Fruit fly (Drosophila melanogaster) whole organism, wandering third instar larva: Measurements from ENCODE around the gene chp.

Experiments
- Abd-B ChIP-seq: fragments of >200 bp; optimal IDR thresholded peaks from 2 replicates; lab custom pipeline; 2017; ENCODE audit warnings: missing biosample characterization, missing genetic modification characterization
- CG32264 ChIP-seq: fragments of 200-800 bp; sonication (Bioruptor generic); optimal IDR thresholded peaks from 2 replicates; lab custom pipeline; 2016; ENCODE audit warnings: missing biosample characterization, missing genetic modification characterization
- CG9705 ChIP-seq: fragments of 200-800 bp; sonication (Bioruptor generic); optimal IDR thresholded peaks from 2 replicates; lab custom pipeline; 2018; ENCODE audit warnings: missing biosample characterization, mild to moderate bottlenecking, missing genetic modification characterization
- Dfd ChIP-seq: fragments of >200 bp; optimal IDR thresholded peaks from 2 replicates; lab custom pipeline; 2017; ENCODE audit warnings: missing biosample characterization, missing genetic modification characterization
- Dif ChIP-seq: fragments of 200-275, 200-300 bp; sonication (Bioruptor generic); optimal IDR thresholded peaks from 2 replicates; lab custom pipeline; 2018; ENCODE audit warnings: missing biosample characterization, missing genetic modification characterization; ENCODE audit not compliant: partially characterized antibody
- GATAd ChIP-seq: sonication (Bioruptor generic); optimal IDR thresholded peaks from 2 replicates; lab custom pipeline; 2016; ENCODE audit warnings: missing biosample characterization, missing genetic modification characterization
- HLH106 ChIP-seq: fragments of 200-800 bp; optimal IDR thresholded peaks from 3 replicates; lab custom pipeline; 2019; ENCODE audit warnings: missing biosample characterization, mild to moderate bottlenecking, missing genetic modification characterization, moderate library complexity
- Hnf4 ChIP-seq: fragments of 200-800 bp; sonication (Bioruptor generic); optimal IDR thresholded peaks from 2 replicates; lab custom pipeline; 2016; ENCODE audit warnings: missing biosample characterization, mild to moderate bottlenecking, missing genetic modification characterization
- Hr78 ChIP-seq: fragments of >200 bp; optimal IDR thresholded peaks from 2 replicates; lab custom pipeline; 2017; ENCODE audit warnings: missing biosample characterization, missing genetic modification characterization
- Hr83 ChIP-seq: fragments of 200-300 bp; sonication (Bioruptor generic); optimal IDR thresholded peaks from 2 replicates; lab custom pipeline; 2016; ENCODE audit warnings: missing biosample characterization, mild to moderate bottlenecking, missing genetic modification characterization, moderate library complexity; ENCODE audit not compliant: poor library complexity, severe bottlenecking
- Jra ChIP-seq: sonication (Bioruptor generic); optimal IDR thresholded peaks from 2 replicates; lab custom pipeline; 2016; ENCODE audit warnings: missing biosample characterization, missing genetic modification characterization
- Mio ChIP-seq: sonication (Bioruptor generic); optimal IDR thresholded peaks from 2 replicates; lab custom pipeline; 2016; ENCODE audit warnings: missing biosample characterization, missing genetic modification characterization
- Myc ChIP-seq: fragments of >200 bp; optimal IDR thresholded peaks from 2 replicates; lab custom pipeline; 2017
- N ChIP-seq: fragments of >200 bp; optimal IDR thresholded peaks from 2 replicates; lab custom pipeline; 2018; ENCODE audit warnings: missing biosample characterization, missing external identifiers, missing genetic modification characterization
- OdsH ChIP-seq: fragments of 200-800 bp; sonication (Bioruptor generic); optimal IDR thresholded peaks from 2 replicates; lab custom pipeline; 2016; ENCODE audit warnings: missing biosample characterization, mild to moderate bottlenecking, missing genetic modification characterization
- Rel ChIP-seq, 2 experiments: fragments of 200-800 bp; sonication (Bioruptor generic) in 1 of 2; optimal IDR thresholded peaks; 2 replicates in 1 of 2; 3 replicates in 1 of 2; lab custom pipeline; 2016 to 2019; ENCODE audit warnings: mild to moderate bottlenecking in 2 of 2, missing biosample characterization in 2 of 2, missing genetic modification characterization in 2 of 2, moderate library complexity in 1 of 2
- Sp1 ChIP-seq: fragments of 200-800 bp; sonication (Bioruptor generic); optimal IDR thresholded peaks from 3 replicates; lab custom pipeline; 2019; ENCODE audit warnings: missing biosample characterization, mild to moderate bottlenecking, missing genetic modification characterization, moderate library complexity
- Vsx2 ChIP-seq: fragments of 200-300, 225-300 bp; sonication (Bioruptor generic); optimal IDR thresholded peaks from 2 replicates; lab custom pipeline; 2018; ENCODE audit warnings: missing biosample characterization, missing genetic modification characterization; ENCODE audit not compliant: partially characterized antibody
- br ChIP-seq: fragments of 200-800 bp; sonication (Bioruptor generic); optimal IDR thresholded peaks from 2 replicates; lab custom pipeline; 2016; ENCODE audit warnings: missing biosample characterization, missing genetic modification characterization
- dl ChIP-seq, 2 experiments: fragments of 175-275, 200-275 bp in 1 of 2; fragments of 200-275 bp in 1 of 2; sonication (Bioruptor generic); optimal IDR thresholded peaks; lab custom pipeline; 2018; ENCODE audit warnings: mild to moderate bottlenecking in 2 of 2, missing biosample characterization in 2 of 2, missing genetic modification characterization in 2 of 2, moderate library complexity in 2 of 2; ENCODE audit not compliant: partially characterized antibody in 2 of 2, insufficient read depth in 1 of 2
- dmrt93B ChIP-seq: fragments of 200-800 bp; sonication (Bioruptor generic); optimal IDR thresholded peaks from 2 replicates; lab custom pipeline; 2018; ENCODE audit warnings: missing biosample characterization, mild to moderate bottlenecking, missing genetic modification characterization
- dsf ChIP-seq: sonication (Bioruptor generic); optimal IDR thresholded peaks from 2 replicates; lab custom pipeline; 2016; ENCODE audit warnings: missing biosample characterization, missing genetic modification characterization, borderline replicate concordance
- ey ChIP-seq: fragments of 200-800 bp; sonication (Bioruptor generic); optimal IDR thresholded peaks from 2 replicates; lab custom pipeline; 2016; ENCODE audit warnings: missing biosample characterization, missing genetic modification characterization
- foxo ChIP-seq, 2 experiments: fragments of 200-800 bp; sonication (Bioruptor generic); optimal IDR thresholded peaks; 2 replicates in 1 of 2; 3 replicates in 1 of 2; lab custom pipeline; 2016 to 2017; ENCODE audit warnings: missing biosample characterization in 2 of 2, missing genetic modification characterization in 2 of 2
- fru ChIP-seq: fragments of 200-800 bp; sonication (Bioruptor generic); optimal IDR thresholded peaks from 3 replicates; lab custom pipeline; 2016; ENCODE audit warnings: missing biosample characterization, mild to moderate bottlenecking, missing genetic modification characterization
- h ChIP-seq: fragments of 200-800 bp; sonication (Bioruptor generic); optimal IDR thresholded peaks from 3 replicates; lab custom pipeline; 2016; ENCODE audit warnings: missing biosample characterization, mild to moderate bottlenecking, missing genetic modification characterization
- jim ChIP-seq: fragments of 175-275, 200-325 bp; sonication (Bioruptor generic); optimal IDR thresholded peaks from 2 replicates; lab custom pipeline; 2016; ENCODE audit warnings: missing biosample characterization, mild to moderate bottlenecking, missing genetic modification characterization
- lola ChIP-seq: fragments of >200 bp; optimal IDR thresholded peaks from 2 replicates; lab custom pipeline; 2017; ENCODE audit warnings: missing biosample characterization, missing genetic modification characterization
- pan ChIP-seq: fragments of >200 bp; optimal IDR thresholded peaks from 2 replicates; lab custom pipeline; 2017
- rgr ChIP-seq: fragments of 200-800 bp; sonication (Bioruptor generic); optimal IDR thresholded peaks from 3 replicates; lab custom pipeline; 2016; ENCODE audit warnings: missing biosample characterization, mild to moderate bottlenecking, missing genetic modification characterization
- sage ChIP-seq: fragments of 200-800 bp; sonication (Bioruptor generic); optimal IDR thresholded peaks from 2 replicates; lab custom pipeline; 2016; ENCODE audit warnings: missing biosample characterization, mild to moderate bottlenecking, missing genetic modification characterization
- sv ChIP-seq: fragments of 200-800 bp; sonication (Bioruptor generic); optimal IDR thresholded peaks from 3 replicates; lab custom pipeline; 2016; ENCODE audit warnings: missing biosample characterization, missing genetic modification characterization
- tai ChIP-seq: sonication (Bioruptor generic); optimal IDR thresholded peaks from 2 replicates; lab custom pipeline; 2016; ENCODE audit warnings: missing biosample characterization, missing genetic modification characterization
- usp ChIP-seq: fragments of >200 bp; optimal IDR thresholded peaks from 2 replicates; lab custom pipeline; 2017; ENCODE audit warnings: missing biosample characterization, missing genetic modification characterization
- woc ChIP-seq: sonication (Bioruptor generic); optimal IDR thresholded peaks from 2 replicates; lab custom pipeline; 2016; ENCODE audit warnings: missing biosample characterization, mild to moderate bottlenecking, missing genetic modification characterization

Gene chp

dm6 chr3R:31210630-31211029 lies at the start of gene chp:
chp (minus strand) TSS chr3R:31210730.
- no peak for TF ChIP-seq N (GFP tag; lab: Kevin White, UChicago)
- TF ChIP-seq Hr83 (GFP tag; lab: Kevin White, UChicago): no peak
- no peak for TF ChIP-seq Dif (GFP tag; lab: Kevin White, UChicago)
- TF ChIP-seq Dfd (GFP tag; lab: Kevin White, UChicago): no peak
- TF ChIP-seq Sp1 (GFP tag; lab: Kevin White, UChicago): no peak
- no peak for TF ChIP-seq Abd-B
- no peak for TF ChIP-seq Rel (GFP tag; optimal IDR thresholded peaks at IDR 0.05; lab: Kevin White, UChicago)
- no peak for TF ChIP-seq Rel (tag; optimal IDR thresholded peaks at IDR 0.05; lab: Kevin White, UChicago)
- TF ChIP-seq br: no peak
- no peak for TF ChIP-seq woc (GFP tag; lab: Kevin White, UChicago)
- no peak for TF ChIP-seq tai (GFP tag; lab: Kevin White, UChicago)
- no peak for TF ChIP-seq fru
- TF ChIP-seq lola (GFP tag; lab: Kevin White, UChicago): no peak
- no peak for TF ChIP-seq sv (GFP tag; lab: Kevin White, UChicago)
- TF ChIP-seq CG32264 (GFP tag; lab: Kevin White, UChicago): no peak
- no peak for TF ChIP-seq jim (GFP tag; lab: Kevin White, UChicago)

- TF ChIP-seq Hr78 (GFP tag; lab: Kevin White, UChicago) (no peak), Hr83 (GFP tag; lab: Kevin White, UChicago) (no peak), tai (GFP tag; lab: Kevin White, UChicago) (no peak), Jra (GFP tag; lab: Kevin White, UChicago) (no peak), dmrt93B (GFP tag; lab: Kevin White, UChicago) (no peak)
Measured at dm6 chr3R:31259947-31260346, 49.4 kb upstream of the chp start, which contains the start of gene CAH16. CAH16 (plus strand) TSS chr3R:31260247.

dm6 chr3R:31257299-31257698 lies 46.8 kb upstream of the chp start, which contains the start of gene CAH6:
CAH6 (plus strand) TSS chr3R:31257599.
- TF ChIP-seq HLH106 (tag; lab: Kevin White, UChicago) (no peak), Vsx2 (no peak)

- no peak for TF ChIP-seq Hnf4
- peak; percentile 57 for TF ChIP-seq woc (GFP tag; lab: Kevin White, UChicago)
Measured at dm6 chr3R:31254808-31255207, 44.3 kb upstream of the chp start, which contains the start of the genes CG1750 and spn-F. CG1750 (minus strand) TSS chr3R:31254900. spn-F (plus strand) TSS chr3R:31255127.

dm6 chr3R:31252093-31252962 lies 41.8 kb upstream of the chp start, which contains the start of the genes qless and mRpL32:
qless (minus strand) TSS chr3R:31252608.
mRpL32 (plus strand) TSS chr3R:31252872.
- TF ChIP-seq Hr78 (GFP tag; lab: Kevin White, UChicago) (no peak), Hr83 (GFP tag; lab: Kevin White, UChicago) (peak; percentile 16), dmrt93B (GFP tag; lab: Kevin White, UChicago) (peak; percentile 43), ey (GFP tag; lab: Kevin White, UChicago) (peak; percentile 53), Sp1 (GFP tag; lab: Kevin White, UChicago) (no peak), pan (lab: Kevin White, UChicago) (no peak), jim (GFP tag; lab: Kevin White, UChicago) (no peak), Vsx2 (no peak), Myc (no peak), foxo (GFP tag; optimal IDR thresholded peaks at IDR 0.05; lab: Kevin White, UChicago) (peak; percentile 54 to 80), woc (GFP tag; lab: Kevin White, UChicago) (peak; percentile 36), usp (GFP tag; lab: Kevin White, UChicago) (no peak), CG9705 (GFP tag; lab: Kevin White, UChicago) (peak; percentile 33), lola (GFP tag; lab: Kevin White, UChicago) (no peak), CG32264 (GFP tag; lab: Kevin White, UChicago) (peak; percentile 26), GATAd (peak; percentile 46), tai (GFP tag; lab: Kevin White, UChicago) (no peak), dl (GFP tag; optimal IDR thresholded peaks at IDR 0.05; lab: Kevin White, UChicago; ENCODE audit: insufficient read depth in 1 of 2, partially characterized antibody in 2 of 2) (peak in 1 of 2 experiments; percentile 2), Mio (GFP tag; lab: Kevin White, UChicago) (no peak), Abd-B (no peak), sage (GFP tag; lab: Kevin White, UChicago) (peak; percentile 39), h (GFP tag; lab: Kevin White, UChicago) (peak; percentile 72), OdsH (GFP tag; lab: Kevin White, UChicago) (peak; percentile 42), dsf (no peak), Rel (GFP tag; optimal IDR thresholded peaks at IDR 0.05; lab: Kevin White, UChicago) (no peak), Rel (tag; optimal IDR thresholded peaks at IDR 0.05; lab: Kevin White, UChicago) (peak; percentile 98), Dif (GFP tag; lab: Kevin White, UChicago) (no peak), fru (peak; percentile 55), br (no peak), Jra (GFP tag; lab: Kevin White, UChicago) (peak; percentile 47), HLH106 (tag; lab: Kevin White, UChicago) (peak; percentile 70), Hnf4 (peak; percentile 76), rgr (GFP tag; lab: Kevin White, UChicago) (peak; percentile 47), sv (GFP tag; lab: Kevin White, UChicago) (peak; percentile 56)
- TF ChIP-seq, all 38 proteins: peak for 19
